Worm (Caenorhabditis elegans): Measurements from ENCODE around the gene txdc-17.

DNA sequence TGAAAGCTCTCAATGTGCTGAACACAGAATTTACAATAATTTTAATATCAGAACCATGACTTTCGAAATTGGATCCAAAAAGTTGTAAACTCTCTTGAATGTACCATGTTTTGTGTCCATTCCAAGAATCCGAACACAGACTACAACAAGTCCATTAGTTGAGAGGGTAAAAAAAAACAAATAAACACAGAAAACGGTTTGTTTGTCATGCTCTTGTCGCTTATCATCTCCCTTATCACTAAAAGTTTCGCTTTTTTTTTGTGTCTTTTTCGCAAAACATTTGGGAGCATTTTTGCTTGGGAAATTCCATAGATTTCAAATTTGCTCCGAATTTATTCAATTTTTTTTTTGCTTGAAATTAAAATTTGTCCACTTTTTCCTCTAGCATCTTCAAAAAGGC lies 35.0 kb downstream of the txdc-17 start:
- no peak for TF ChIP-seq him-1 (tag; optimal IDR thresholded peaks at IDR 0.05)
- no peak for TF ChIP-seq dao-5 (tag; optimal IDR thresholded peaks at IDR 0.05)
- no peak for TF ChIP-seq W03F9.2 (tag; optimal IDR thresholded peaks at IDR 0.05)

Measured in whole organism, L4/young adult.